Worm (Caenorhabditis elegans): Measurements from ENCODE around the gene lgc-20.

lgc-20 gene

DNA sequence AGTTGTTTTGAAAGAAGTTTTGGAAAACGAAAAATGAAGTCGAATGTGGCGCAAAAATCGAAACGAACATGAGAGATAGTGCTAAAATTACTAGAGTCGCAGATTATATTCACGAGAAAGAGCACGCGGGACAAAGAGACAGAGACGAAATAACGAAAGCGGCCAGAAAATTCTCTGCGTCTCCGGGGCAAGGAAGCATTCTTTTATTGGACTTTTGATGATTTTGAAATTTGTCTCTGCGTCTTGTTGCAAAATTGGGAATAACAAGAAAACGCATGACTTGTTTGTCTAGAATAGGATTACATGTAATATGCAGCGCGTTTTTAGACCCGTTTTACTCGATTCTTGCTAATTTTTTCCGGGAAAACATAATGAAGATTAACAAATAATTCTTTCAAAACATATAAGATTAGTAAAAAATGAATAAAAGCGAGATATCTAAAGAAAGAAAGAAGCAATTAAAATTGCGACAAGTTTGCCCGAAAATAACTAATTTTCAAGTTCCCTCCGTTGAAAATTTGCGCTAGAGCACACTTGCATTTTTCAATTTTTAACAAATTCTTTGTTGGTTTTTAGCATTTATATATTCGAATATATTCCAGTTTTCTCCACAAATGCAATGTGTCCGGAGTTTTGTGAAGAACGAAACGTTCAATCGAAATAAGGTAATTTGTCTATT is 4.6 kb upstream of the lgc-20 start, which contains the start of the genes B0491.6 and pigm-1 (continued):
- TF ChIP-seq lim-6 (tag; optimal IDR thresholded peaks at IDR 0.05): peak; percentile 15
- no peak for TF ChIP-seq ztf-16 (tag; optimal IDR thresholded peaks at IDR 0.05)
- no peak for TF ChIP-seq elt-2 (tag; optimal IDR thresholded peaks at IDR 0.05)
- TF ChIP-seq unc-55 (GFP tag; optimal IDR thresholded peaks at IDR 0.05): peak; percentile 16
- TF ChIP-seq T23F11.4 (GFP tag; optimal IDR thresholded peaks at IDR 0.05): no peak
- no peak for TF ChIP-seq unc-3 (GFP tag; conservative IDR thresholded peaks at IDR 0.05)
- TF ChIP-seq unc-3 (tag; optimal IDR thresholded peaks at IDR 0.05): no peak
- TF ChIP-seq ceh-14 (tag; optimal IDR thresholded peaks at IDR 0.05): peak; percentile 67
- TF ChIP-seq nfya-1 (tag; optimal IDR thresholded peaks at IDR 0.05): peak; percentile 42
- TF ChIP-seq sox-4 (tag; optimal IDR thresholded peaks at IDR 0.05): no peak
- no peak for TF ChIP-seq ceh-45 (GFP tag; IDR thresholded peaks at IDR 0.05)
- TF ChIP-seq madf-2 (tag; optimal IDR thresholded peaks at IDR 0.05): no peak
- TF ChIP-seq ceh-6 (GFP tag; optimal IDR thresholded peaks at IDR 0.05): no peak
- no peak for TF ChIP-seq odd-2 (tag; optimal IDR thresholded peaks at IDR 0.05)
- no peak for TF ChIP-seq ceh-18 (tag; optimal IDR thresholded peaks at IDR 0.05)
- TF ChIP-seq syd-9 (tag; optimal IDR thresholded peaks at IDR 0.05): no peak

DNA sequence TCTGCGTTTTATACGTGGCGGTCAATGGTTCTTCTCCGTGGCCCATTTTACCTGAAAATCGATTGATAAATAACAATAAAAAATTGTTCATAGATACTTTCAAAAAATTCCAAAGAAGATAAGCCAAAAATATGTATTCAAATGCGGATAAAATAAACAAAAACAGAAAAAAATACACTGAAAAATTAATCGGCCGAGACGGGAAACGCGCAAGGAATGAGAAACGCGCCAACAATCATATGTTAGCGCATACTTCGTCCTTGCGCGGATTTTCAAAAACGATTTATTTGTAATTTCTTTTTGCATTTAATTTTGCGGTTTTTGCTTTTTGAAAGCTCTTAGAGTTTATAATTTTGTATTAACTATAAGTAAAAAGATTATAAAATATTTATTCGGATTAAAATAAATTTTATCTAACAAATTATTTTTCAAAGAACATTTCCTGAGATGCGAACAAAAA is 2.2 kb upstream of the lgc-20 start, which contains the start of gene nduf-11:
TSS of gene nduf-11 (minus strand) at position 51 of the 460 bp plus-strand sequence.
- no peak for TF ChIP-seq T23F11.4 (GFP tag; optimal IDR thresholded peaks at IDR 0.05)
- peak; percentile 48 for TF ChIP-seq K09A11.1 (tag; optimal IDR thresholded peaks at IDR 0.05; ENCODE audit: insufficient read depth)
- peak; percentile 7 for TF ChIP-seq madf-2 (tag; optimal IDR thresholded peaks at IDR 0.05)
- TF ChIP-seq unc-86 (tag; optimal IDR thresholded peaks at IDR 0.05): peak; percentile 58
- no peak for TF ChIP-seq ztf-16 (tag; optimal IDR thresholded peaks at IDR 0.05)
- TF ChIP-seq hlh-6 (tag; optimal IDR thresholded peaks at IDR 0.05): no peak
- peak; percentile 42 for TF ChIP-seq che-1 (tag; optimal IDR thresholded peaks at IDR 0.05)
- TF ChIP-seq fkh-10 (GFP tag; optimal IDR thresholded peaks at IDR 0.05): no peak
- no peak for TF ChIP-seq hlh-15 (tag; optimal IDR thresholded peaks at IDR 0.05)
- no peak for TF ChIP-seq ceh-24 (tag; optimal IDR thresholded peaks at IDR 0.05)
- TF ChIP-seq syd-9 (tag; optimal IDR thresholded peaks at IDR 0.05): no peak
- no peak for TF ChIP-seq hlh-30 (tag; optimal IDR thresholded peaks at IDR 0.05; ENCODE audit: insufficient read depth)
- no peak for TF ChIP-seq nhr-11 (tag; optimal IDR thresholded peaks at IDR 0.05)
- no peak for TF ChIP-seq npax-4 (tag; optimal IDR thresholded peaks at IDR 0.05)
- no peak for TF ChIP-seq eyg-1 (tag; optimal IDR thresholded peaks at IDR 0.05)
- TF ChIP-seq pqm-1 (tag; optimal IDR thresholded peaks at IDR 0.05): no peak
- TF ChIP-seq zip-5 (tag; optimal IDR thresholded peaks at IDR 0.05): no peak
- TF ChIP-seq nhr-232 (tag; optimal IDR thresholded peaks at IDR 0.05): peak; percentile 1
- TF ChIP-seq dmd-4 (tag; optimal IDR thresholded peaks at IDR 0.05; ENCODE audit: borderline replicate concordance): no peak
- TF ChIP-seq ceh-34 (tag; optimal IDR thresholded peaks at IDR 0.05): peak; percentile 39
- no peak for TF ChIP-seq odd-2 (tag; optimal IDR thresholded peaks at IDR 0.05)
- TF ChIP-seq ama-1 (optimal IDR thresholded peaks at IDR 0.05): no peak
- TF ChIP-seq ceh-22 (tag; optimal IDR thresholded peaks at IDR 0.05): no peak
- TF ChIP-seq C08G9.2 (tag; optimal IDR thresholded peaks at IDR 0.05): no peak
- TF ChIP-seq fkh-6 (tag; optimal IDR thresholded peaks at IDR 0.05): no peak
- no peak for TF ChIP-seq hlh-8 (tag; optimal IDR thresholded peaks at IDR 0.05)
- no peak for TF ChIP-seq ceh-2 (tag; optimal IDR thresholded peaks at IDR 0.05)
- TF ChIP-seq ceh-9 (tag; optimal IDR thresholded peaks at IDR 0.05): no peak
- no peak for TF ChIP-seq lim-6 (tag; optimal IDR thresholded peaks at IDR 0.05)
- TF ChIP-seq rnt-1 (tag; optimal IDR thresholded peaks at IDR 0.05): no peak
- no peak for TF ChIP-seq unc-55 (GFP tag; optimal IDR thresholded peaks at IDR 0.05)
- peak; percentile 37 for TF ChIP-seq unc-42 (tag; optimal IDR thresholded peaks at IDR 0.05)
- no peak for TF ChIP-seq elt-4 (tag; optimal IDR thresholded peaks at IDR 0.05)
- peak; percentile 73 for TF ChIP-seq elt-2 (tag; optimal IDR thresholded peaks at IDR 0.05)
- TF ChIP-seq pax-1 (tag; optimal IDR thresholded peaks at IDR 0.05): peak; percentile 38
- peak; percentile 47 for TF ChIP-seq sox-4 (tag; optimal IDR thresholded peaks at IDR 0.05)
- TF ChIP-seq F13H6.1 (tag; optimal IDR thresholded peaks at IDR 0.05): no peak
- TF ChIP-seq ceh-30 (tag; optimal IDR thresholded peaks at IDR 0.05): no peak
- no peak for TF ChIP-seq tbx-7 (tag; optimal IDR thresholded peaks at IDR 0.05)
- TF ChIP-seq nfya-1 (tag; optimal IDR thresholded peaks at IDR 0.05): peak; percentile 60
- TF ChIP-seq ahr-1 (tag; optimal IDR thresholded peaks at IDR 0.05): no peak
- TF ChIP-seq ceh-6 (GFP tag; optimal IDR thresholded peaks at IDR 0.05): no peak
- peak; percentile 46 for TF ChIP-seq ref-2 (tag; optimal IDR thresholded peaks at IDR 0.05)
- peak; percentile 58 for TF ChIP-seq ceh-14 (tag; optimal IDR thresholded peaks at IDR 0.05)
- peak; percentile 59 for TF ChIP-seq tbx-2 (tag; optimal IDR thresholded peaks at IDR 0.05)

Data from whole organism, late embryonic.